Worm (Caenorhabditis elegans): ENCODE measurements around the gene Y38F1A.4.
A peak's percentile ranks its signal among the peaks of the same experiment; 100 is the strongest.

The Y38F1A.4 gene

DNA sequence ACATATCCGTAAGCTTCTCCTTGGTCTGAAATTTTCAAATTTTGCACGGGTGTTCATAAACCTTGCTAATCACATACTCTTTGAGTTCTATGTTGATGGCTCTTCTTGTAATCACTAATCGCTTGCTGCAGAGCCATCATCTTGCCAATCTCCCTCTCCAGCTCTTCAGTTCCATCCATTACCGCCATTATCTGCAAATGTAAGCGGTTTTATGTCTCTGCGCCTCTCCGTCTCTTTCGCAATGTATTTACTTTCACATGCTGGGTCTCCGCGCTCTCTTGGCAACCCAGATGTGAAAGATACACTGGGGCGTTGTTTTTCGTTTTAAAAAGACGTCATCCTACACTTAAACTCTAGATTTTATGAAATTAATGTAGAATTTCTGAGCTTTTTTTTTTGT is 16.2 kb downstream of the Y38F1A.4 start (continued):
- TF ChIP-seq nhr-41 (GFP tag; IDR thresholded peaks at IDR 0.05) (no peak), ceh-62 (tag; optimal IDR thresholded peaks at IDR 0.05) (no peak), skn-1 (tag; optimal IDR thresholded peaks at IDR 0.05) (no peak), ceh-28 (tag; optimal IDR thresholded peaks at IDR 0.05) (no peak), T26A8.4 (GFP tag; IDR thresholded peaks at IDR 0.05) (no peak), unc-62 (GFP tag; optimal IDR thresholded peaks at IDR 0.05 in 1 of 2) (no peak), unc-62 (tag; optimal IDR thresholded peaks at IDR 0.05) (no peak), daf-16 (GFP tag; optimal IDR thresholded peaks at IDR 0.05) (peak in 1 of 2 experiments; percentile 61), daf-16 (tag; optimal IDR thresholded peaks at IDR 0.05) (peak; percentile 92), ztf-11 (tag; optimal IDR thresholded peaks at IDR 0.05) (no peak), daf-12 (tag; optimal IDR thresholded peaks at IDR 0.05) (no peak), php-3 (GFP tag; IDR thresholded peaks at IDR 0.05) (no peak), spr-3 (GFP tag; optimal IDR thresholded peaks at IDR 0.05) (no peak), nhr-11 (tag; optimal IDR thresholded peaks at IDR 0.05) (peak; percentile 39), arid-1 (GFP tag; conservative IDR thresholded peaks at IDR 0.05) (no peak), zip-2 (tag; optimal IDR thresholded peaks at IDR 0.05) (no peak), hlh-30 (tag; optimal IDR thresholded peaks at IDR 0.05; ENCODE audit: insufficient read depth) (peak; percentile 31), mep-1 (tag; optimal IDR thresholded peaks at IDR 0.05) (peak; percentile 10), nhr-76 (tag; optimal IDR thresholded peaks at IDR 0.05) (no peak), lin-39 (tag; optimal IDR thresholded peaks at IDR 0.05) (no peak), vab-7 (GFP tag; IDR thresholded peaks at IDR 0.05) (no peak), lin-1 (GFP tag; IDR thresholded peaks at IDR 0.05) (no peak), hmg-1.1 (GFP tag; IDR thresholded peaks at IDR 0.05) (peak; percentile 49; the same call in 1 of the 2 replicates), set-16 (GFP tag; IDR thresholded peaks at IDR 0.05) (no peak), R02D3.7 (tag; optimal IDR thresholded peaks at IDR 0.05) (no peak), daf-8 (GFP tag; IDR thresholded peaks at IDR 0.05) (no peak), gei-8 (GFP tag; optimal IDR thresholded peaks at IDR 0.05) (no peak), snpc-1.2 (GFP tag; IDR thresholded peaks at IDR 0.05) (no peak), aha-1 (tag) (no peak), dpl-1 (GFP tag; optimal IDR thresholded peaks at IDR 0.05) (no peak), lin-38 (GFP tag; IDR thresholded peaks at IDR 0.05) (peak; percentile 29; the same call in 1 of the 2 replicates), D1046.2 (GFP tag; IDR thresholded peaks at IDR 0.05) (no peak), ctbp-1 (GFP tag; IDR thresholded peaks at IDR 0.05) (no peak)

DNA sequence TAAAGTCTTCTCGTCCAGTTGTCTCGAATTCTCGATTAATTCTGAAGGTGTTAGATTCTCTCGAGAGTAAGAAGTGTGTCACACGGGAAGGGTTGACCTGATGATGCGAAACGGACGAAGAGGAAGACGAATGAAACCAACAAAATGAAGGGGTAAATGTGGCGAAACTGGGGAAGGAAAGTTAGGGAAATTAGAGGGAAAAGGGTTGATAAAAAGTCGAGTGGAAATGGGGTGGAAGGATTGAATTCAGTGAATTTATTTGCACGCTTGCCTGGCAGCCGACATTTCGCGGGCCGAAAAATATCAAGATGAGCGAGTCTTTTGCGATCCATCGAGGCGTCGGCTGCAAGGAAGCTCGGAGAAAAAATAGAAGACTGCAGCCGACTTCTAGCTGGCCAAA is 21.4 kb downstream of the Y38F1A.4 start, which contains the start of gene F58G1.7:
TSS of gene F58G1.7 (minus strand) at position 101 of the 400 bp plus-strand sequence.
- TF ChIP-seq T26A8.4 (GFP tag; IDR thresholded peaks at IDR 0.05) = no peak
- TF ChIP-seq lin-13 (GFP tag; optimal IDR thresholded peaks at IDR 0.05) = no peak
- TF ChIP-seq nhr-41 (GFP tag; IDR thresholded peaks at IDR 0.05) = no peak
- TF ChIP-seq ceh-82 (tag; optimal IDR thresholded peaks at IDR 0.05) = no peak
- no peak for TF ChIP-seq D1046.2 (GFP tag; IDR thresholded peaks at IDR 0.05)
- TF ChIP-seq mxl-3 (GFP tag; optimal IDR thresholded peaks at IDR 0.05) = no peak
- no peak for TF ChIP-seq nhr-25 (tag; optimal IDR thresholded peaks at IDR 0.05; ENCODE audit: borderline replicate concordance, insufficient read depth)

DNA sequence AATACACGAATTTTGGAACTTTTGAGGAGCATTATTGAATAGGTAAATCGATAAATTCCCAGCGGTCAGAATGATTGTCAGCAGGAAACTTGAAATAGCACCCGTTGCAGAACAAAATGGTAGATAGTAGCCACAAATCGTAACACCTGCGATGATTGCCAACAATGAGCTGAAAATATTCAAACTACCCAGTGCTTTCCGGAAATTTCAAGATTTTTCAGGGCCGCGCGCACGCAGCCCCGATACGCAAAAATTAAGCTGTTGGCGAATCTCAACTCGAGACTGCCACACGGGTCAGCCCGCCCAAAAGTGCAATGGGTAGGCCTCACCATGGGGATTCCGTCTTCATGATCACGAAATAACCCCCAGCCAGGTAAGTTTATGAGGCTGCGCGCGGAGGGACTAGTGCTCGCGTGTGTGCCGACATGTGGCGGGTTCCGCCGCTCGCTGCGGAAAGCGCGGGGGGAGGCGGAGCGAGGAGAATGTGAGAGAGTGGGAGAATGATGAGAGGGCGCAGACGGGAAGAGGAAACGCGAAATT is 24.9 kb downstream of the Y38F1A.4 start:
- TF ChIP-seq daf-12 (tag; optimal IDR thresholded peaks at IDR 0.05) = no peak
- TF ChIP-seq aha-1 (tag) = peak; percentile 100
- TF ChIP-seq ceh-20 (GFP tag; IDR thresholded peaks at IDR 0.05) = peak; percentile 73
- TF ChIP-seq dpl-1 (GFP tag; optimal IDR thresholded peaks at IDR 0.05) = peak; percentile 72
- TF ChIP-seq ama-1 (optimal IDR thresholded peaks at IDR 0.05) = peak; percentile 100
- peak; percentile 90 for TF ChIP-seq gei-8 (GFP tag; optimal IDR thresholded peaks at IDR 0.05)
- peak; percentile 91 for TF ChIP-seq duxl-1 (tag; optimal IDR thresholded peaks at IDR 0.05; ENCODE audit: poor library complexity)
- TF ChIP-seq nhr-102 (tag; optimal IDR thresholded peaks at IDR 0.05) = peak; percentile 96
- TF ChIP-seq ceh-28 (tag; optimal IDR thresholded peaks at IDR 0.05) = peak; percentile 30
- peak; percentile 97 for TF ChIP-seq mep-1 (tag; optimal IDR thresholded peaks at IDR 0.05)
- peak; percentile 90; the same call in 1 of the 2 replicates for TF ChIP-seq dmd-6 (GFP tag; IDR thresholded peaks at IDR 0.05)
- peak; percentile 77 for TF ChIP-seq nhr-10 (tag; optimal IDR thresholded peaks at IDR 0.05)
- TF ChIP-seq lim-7 (GFP tag; IDR thresholded peaks at IDR 0.05) = peak; percentile 82
- no peak for TF ChIP-seq T20F7.1 (GFP tag; optimal IDR thresholded peaks at IDR 0.05)
- peak; percentile 90 for TF ChIP-seq Y48G9A.11 (GFP tag; IDR thresholded peaks at IDR 0.05)
- peak; percentile 70 to 81 for TF ChIP-seq hif-1 (tag; optimal IDR thresholded peaks at IDR 0.05)
- TF ChIP-seq dmd-9 (GFP tag; IDR thresholded peaks at IDR 0.05) = peak; percentile 89
- TF ChIP-seq R02D3.7 (tag; optimal IDR thresholded peaks at IDR 0.05) = no peak
- peak; percentile 90 for TF ChIP-seq mxl-3 (GFP tag; optimal IDR thresholded peaks at IDR 0.05)
- peak; percentile 87 for TF ChIP-seq php-3 (GFP tag; IDR thresholded peaks at IDR 0.05)
- peak; percentile 95 for TF ChIP-seq hlh-11 (tag; optimal IDR thresholded peaks at IDR 0.05)

Measured in whole organism, L4 larva.